Worm (Caenorhabditis elegans): ENCODE measurements around the gene bigr-1.

DNA sequence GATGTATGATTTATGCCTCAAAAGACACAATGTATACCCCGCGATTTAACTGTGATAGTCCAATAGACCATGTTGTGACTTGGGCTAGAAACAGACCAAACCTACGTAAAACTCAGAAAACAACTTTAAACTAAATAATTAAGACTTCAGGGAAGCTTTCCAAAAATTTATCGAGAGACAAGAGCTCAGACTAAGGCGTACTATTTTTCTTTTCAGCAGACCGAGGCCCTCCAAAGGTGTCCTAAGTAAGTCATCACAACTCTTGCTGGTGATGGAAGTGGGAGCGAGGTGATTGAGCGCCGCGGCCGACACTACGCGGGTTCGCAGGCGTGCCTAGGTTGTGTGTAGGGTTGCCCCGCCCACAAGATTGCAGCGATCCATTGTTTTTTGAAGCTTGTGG, 14.4 kb upstream of the bigr-1 start:
- TF ChIP-seq T23F11.4 (GFP tag; optimal IDR thresholded peaks at IDR 0.05) (no peak), pha-4 (tag; optimal IDR thresholded peaks at IDR 0.05) (no peak), pqm-1 (tag; optimal IDR thresholded peaks at IDR 0.05) (no peak), fkh-6 (tag; optimal IDR thresholded peaks at IDR 0.05) (no peak), ahr-1 (tag; optimal IDR thresholded peaks at IDR 0.05) (no peak), ceh-34 (tag; optimal IDR thresholded peaks at IDR 0.05) (no peak)
